Fruit fly (Drosophila melanogaster) whole organism, embryonic: ENCODE measurements around the gene CG3625.

Experiments used
- Atf3 ChIP-seq: fragments of 200-800 bp; sonication (Bioruptor generic); optimal IDR thresholded peaks from 3 replicates; lab custom pipeline; 2016; ENCODE audit warnings: missing biosample characterization, missing genetic modification characterization
- Bgb ChIP-seq: fragments of 200-800 bp; sonication (Bioruptor generic); IDR thresholded peaks from 2 replicates; pipeline ENCODE4 v1.3.6; 2022; ENCODE audit warnings: missing biosample characterization, missing genetic modification characterization; ENCODE audit not compliant: partially characterized antibody
- CG10147 ChIP-seq: fragments of 200-800 bp; sonication (Bioruptor generic); optimal IDR thresholded peaks from 2 replicates; lab custom pipeline; 2019; ENCODE audit warnings: missing biosample characterization, mild to moderate bottlenecking, missing genetic modification characterization, moderate library complexity
- CG10274 ChIP-seq: fragments of 200-800 bp; sonication (Bioruptor generic); optimal IDR thresholded peaks from 3 replicates; lab custom pipeline; 2017; ENCODE audit warnings: missing biosample characterization, mild to moderate bottlenecking, missing genetic modification characterization
- CG10321 ChIP-seq: fragments of 200-800 bp; sonication (Bioruptor generic); IDR thresholded peaks from 2 replicates; pipeline ENCODE4 v1.3.6; 2022; ENCODE audit warnings: missing biosample characterization, missing genetic modification characterization
- CG11695 ChIP-seq: fragments of 200-800 bp; sonication (Bioruptor generic); IDR thresholded peaks from 3 replicates; pipeline ENCODE4 v1.3.6; 2022; ENCODE audit warnings: missing biosample characterization, missing genetic modification characterization
- CG12155 ChIP-seq: fragments of 200-800 bp; sonication (Bioruptor generic); optimal IDR thresholded peaks from 3 replicates; lab custom pipeline; 2016; ENCODE audit warnings: missing biosample characterization, missing genetic modification characterization
- CG12219 ChIP-seq: fragments of 200-800 bp; sonication (Bioruptor generic); optimal IDR thresholded peaks from 3 replicates; lab custom pipeline; 2018; ENCODE audit warnings: missing biosample characterization, mild to moderate bottlenecking, missing genetic modification characterization
- CG12391 ChIP-seq: fragments of 200-800 bp; sonication (Bioruptor generic); optimal IDR thresholded peaks from 3 replicates; lab custom pipeline; 2018; ENCODE audit warnings: missing biosample characterization, mild to moderate bottlenecking, missing genetic modification characterization, moderate library complexity
- CG12659 ChIP-seq: fragments of 200-800 bp; sonication (Bioruptor generic); optimal IDR thresholded peaks from 3 replicates; lab custom pipeline; 2017; ENCODE audit warnings: mild to moderate bottlenecking, missing biosample characterization, missing genetic modification reagents, missing genetic modification characterization
- CG15011 ChIP-seq: fragments of 200-800 bp; sonication (Bioruptor generic); optimal IDR thresholded peaks from 3 replicates; lab custom pipeline; 2018; ENCODE audit warnings: missing biosample characterization, mild to moderate bottlenecking, missing genetic modification characterization
- CG15269 ChIP-seq: fragments of 200-800 bp; sonication (Bioruptor generic); optimal IDR thresholded peaks from 2 replicates; lab custom pipeline; 2018; ENCODE audit warnings: missing biosample characterization, mild to moderate bottlenecking, missing genetic modification characterization, moderate library complexity
- CG15696 ChIP-seq: fragments of 200-800 bp; sonication (Bioruptor generic); optimal IDR thresholded peaks from 2 replicates; lab custom pipeline; 2019; ENCODE audit warnings: missing biosample characterization, mild to moderate bottlenecking, missing genetic modification characterization, moderate library complexity
- CG16863 ChIP-seq: fragments of 200-800 bp; sonication (Bioruptor generic); optimal IDR thresholded peaks from 3 replicates; lab custom pipeline; 2016; ENCODE audit warnings: missing biosample characterization, missing genetic modification characterization
- CG18476 ChIP-seq: fragments of 200-800 bp; sonication (Bioruptor generic); optimal IDR thresholded peaks from 2 replicates; lab custom pipeline; 2016; ENCODE audit warnings: missing biosample characterization, mild to moderate bottlenecking, missing genetic modification characterization
- CG18599 ChIP-seq: fragments of 200-800 bp; sonication (Bioruptor generic); optimal IDR thresholded peaks from 3 replicates; lab custom pipeline; 2017; ENCODE audit warnings: missing biosample characterization, missing genetic modification characterization, mild to moderate bottlenecking, moderate library complexity, missing genetic modification reagents
- CG2199 ChIP-seq: fragments of 200-800 bp; sonication (Bioruptor generic); IDR thresholded peaks from 3 replicates; pipeline ENCODE4 v1.3.6; 2022; ENCODE audit warnings: missing biosample characterization, missing genetic modification characterization
- CG32532 ChIP-seq: fragments of 200-800 bp; sonication (Bioruptor generic); IDR thresholded peaks from 2 replicates; pipeline ENCODE4 v1.3.6; 2022; ENCODE audit warnings: missing biosample characterization, missing genetic modification characterization
- CG42726 ChIP-seq: fragments of 200-800 bp; sonication (Bioruptor generic); IDR thresholded peaks from 2 replicates; pipeline ENCODE4 v1.3.6; 2022; ENCODE audit warnings: missing biosample characterization, missing genetic modification characterization; ENCODE audit not compliant: partially characterized antibody
- CG4282 ChIP-seq: fragments of 200-800 bp; sonication (Bioruptor generic); optimal IDR thresholded peaks from 2 replicates; lab custom pipeline; 2016; ENCODE audit warnings: missing biosample characterization, missing genetic modification characterization
- CG7372 ChIP-seq: fragments of 200-800 bp; sonication (Bioruptor generic); IDR thresholded peaks from 2 replicates; pipeline ENCODE4 v1.3.6; 2022; ENCODE audit warnings: missing biosample characterization, missing genetic modification characterization
- CG8388 ChIP-seq: fragments of 200-800 bp; sonication (Bioruptor generic); optimal IDR thresholded peaks from 2 replicates; lab custom pipeline; 2019; ENCODE audit warnings: missing biosample characterization, mild to moderate bottlenecking, missing genetic modification characterization, moderate library complexity
- CTCF ChIP-seq: fragments of 200-800 bp; sonication (Bioruptor generic); optimal IDR thresholded peaks from 2 replicates; lab custom pipeline; 2017; ENCODE audit warnings: missing biosample characterization, mild to moderate bottlenecking, missing genetic modification characterization, moderate library complexity
- E2f2 ChIP-seq: fragments of 200-800 bp; sonication (Bioruptor generic); IDR thresholded peaks from 2 replicates; pipeline ENCODE4 v1.3.6; 2022; ENCODE audit warnings: missing biosample characterization, missing genetic modification characterization
- Lim3 ChIP-seq: fragments of 200-800 bp; sonication (Bioruptor generic); IDR thresholded peaks from 2 replicates; pipeline ENCODE4 v1.3.6; 2022; ENCODE audit warnings: missing biosample characterization, missing genetic modification characterization
- NfI ChIP-seq: fragments of 200-800 bp; sonication (Bioruptor generic); optimal IDR thresholded peaks from 3 replicates; lab custom pipeline; 2018; ENCODE audit warnings: missing biosample characterization, mild to moderate bottlenecking, missing genetic modification characterization, moderate library complexity
- PHDP ChIP-seq: fragments of 200-800 bp; sonication (Bioruptor generic); optimal IDR thresholded peaks from 3 replicates; lab custom pipeline; 2018; ENCODE audit warnings: missing biosample characterization, mild to moderate bottlenecking, missing genetic modification characterization, moderate library complexity
- Pdp1 ChIP-seq, 2 experiments: fragments of 200-800 bp; sonication (Bioruptor generic); optimal IDR thresholded peaks; 3 replicates each; lab custom pipeline; 2016; ENCODE audit warnings: missing biosample characterization in 2 of 2, missing genetic modification characterization in 2 of 2, mild to moderate bottlenecking in 1 of 2, moderate library complexity in 1 of 2
- Ptx1 ChIP-seq: fragments of 200-800 bp; sonication (Bioruptor generic); IDR thresholded peaks from 2 replicates; pipeline ENCODE4 v1.3.6; 2022; ENCODE audit warnings: missing biosample characterization, missing genetic modification characterization
- Ssrp ChIP-seq: fragments of 200-800 bp; sonication (Bioruptor generic); optimal IDR thresholded peaks from 2 replicates; lab custom pipeline; 2018; ENCODE audit warnings: missing biosample characterization, mild to moderate bottlenecking, missing genetic modification characterization, moderate library complexity
- Xbp1 ChIP-seq: fragments of 200-800 bp; sonication (Bioruptor generic); optimal IDR thresholded peaks from 3 replicates; lab custom pipeline; 2016; ENCODE audit warnings: missing biosample characterization, mild to moderate bottlenecking, missing genetic modification characterization
- abd-A ChIP-seq: fragments of 200-800 bp; sonication (Bioruptor generic); optimal IDR thresholded peaks from 3 replicates; lab custom pipeline; 2019; ENCODE audit warnings: missing biosample characterization, mild to moderate bottlenecking, missing genetic modification characterization, moderate library complexity
- chn ChIP-seq: fragments of 200-800 bp; sonication (Bioruptor generic); optimal IDR thresholded peaks from 2 replicates; lab custom pipeline; 2016; ENCODE audit warnings: missing biosample characterization, missing genetic modification characterization
- crp ChIP-seq, 2 experiments: fragments of 200-800 bp; sonication (Bioruptor generic); optimal IDR thresholded peaks; 2 replicates in 1 of 2; 3 replicates in 1 of 2; lab custom pipeline; 2017; ENCODE audit warnings: missing biosample characterization in 2 of 2, missing genetic modification characterization in 2 of 2, mild to moderate bottlenecking in 1 of 2, moderate library complexity in 1 of 2
- eve ChIP-seq, 2 experiments: fragments of >200 bp; optimal IDR thresholded peaks; 2 replicates each; lab custom pipeline; 2017; ENCODE audit warnings: missing biosample characterization in 2 of 2, missing genetic modification characterization in 2 of 2
- ewg ChIP-seq: fragments of 200-800 bp; sonication (Bioruptor generic); optimal IDR thresholded peaks from 3 replicates; lab custom pipeline; 2017; ENCODE audit warnings: mild to moderate bottlenecking, missing biosample characterization, missing genetic modification reagents, missing genetic modification characterization
- fru ChIP-seq: fragments of >200 bp; optimal IDR thresholded peaks from 2 replicates; lab custom pipeline; 2017
- gce ChIP-seq: fragments of 200-800 bp; sonication (Bioruptor generic); IDR thresholded peaks from 3 replicates; pipeline ENCODE4 v1.3.6; 2022; ENCODE audit warnings: missing biosample characterization, missing genetic modification characterization
- inv ChIP-seq: fragments of 200-800 bp; sonication (Bioruptor generic); IDR thresholded peaks from 2 replicates; pipeline ENCODE4 v1.3.6; 2022; ENCODE audit warnings: missing biosample characterization, missing genetic modification characterization; ENCODE audit not compliant: partially characterized antibody
- jumu ChIP-seq: fragments of 200-800 bp; sonication (Bioruptor generic); optimal IDR thresholded peaks from 3 replicates; lab custom pipeline; 2016; ENCODE audit warnings: missing biosample characterization, missing genetic modification characterization
- mam ChIP-seq: fragments of 200-800 bp; sonication (Bioruptor generic); optimal IDR thresholded peaks from 3 replicates; lab custom pipeline; 2016; ENCODE audit warnings: missing biosample characterization, missing genetic modification characterization
- pb ChIP-seq: fragments of 200-800 bp; sonication (Bioruptor generic); optimal IDR thresholded peaks from 3 replicates; lab custom pipeline; 2016; ENCODE audit warnings: missing biosample characterization, missing genetic modification characterization
- pnt ChIP-seq: fragments of 200-800 bp; sonication (Bioruptor generic); optimal IDR thresholded peaks from 3 replicates; lab custom pipeline; 2016; ENCODE audit warnings: missing biosample characterization, missing genetic modification characterization
- prd ChIP-seq, 3 experiments: fragments of >200 bp in 2 of 3; fragments of 200-800 bp in 1 of 3; sonication (Bioruptor generic) in 1 of 3; optimal IDR thresholded peaks in 2 of 3; IDR thresholded peaks in 1 of 3; 2 replicates in 2 of 3; 3 replicates in 1 of 3; pipeline versions ENCODE4 v1.3.6 to Lab custom; 2017 to 2022; ENCODE audit warnings: missing biosample characterization in 1 of 3, missing genetic modification characterization in 1 of 3
- scrt ChIP-seq: fragments of 200-800 bp; sonication (Bioruptor generic); optimal IDR thresholded peaks from 2 replicates; lab custom pipeline; 2018; ENCODE audit warnings: missing biosample characterization, mild to moderate bottlenecking, missing genetic modification characterization, moderate library complexity
- sens ChIP-seq: fragments of 200-800 bp; sonication (Bioruptor generic); peaks from one replicate; lab custom pipeline; 2016; ENCODE audit warnings: missing biosample characterization, missing genetic modification characterization
- shn ChIP-seq: fragments of 200-800 bp; sonication (Bioruptor generic); optimal IDR thresholded peaks from 3 replicates; lab custom pipeline; 2016; ENCODE audit warnings: missing biosample characterization, missing genetic modification characterization
- slou ChIP-seq: fragments of 200-800 bp; sonication (Bioruptor generic); optimal IDR thresholded peaks from 3 replicates; lab custom pipeline; 2016; ENCODE audit warnings: missing biosample characterization, missing genetic modification characterization
- trem ChIP-seq: fragments of 200-800 bp; optimal IDR thresholded peaks from 3 replicates; lab custom pipeline; 2019; ENCODE audit warnings: missing biosample characterization, mild to moderate bottlenecking, missing genetic modification characterization, moderate library complexity
- twi ChIP-seq: fragments of 200-800 bp; optimal IDR thresholded peaks from 2 replicates; lab custom pipeline; 2019; ENCODE audit warnings: missing biosample characterization, mild to moderate bottlenecking, missing genetic modification characterization, moderate library complexity
- z ChIP-seq: fragments of 200-800 bp; sonication (Bioruptor generic); IDR thresholded peaks from 3 replicates; pipeline ENCODE4 v1.3.6; 2022; ENCODE audit warnings: missing biosample characterization, missing genetic modification characterization

Gene CG3625

DNA sequence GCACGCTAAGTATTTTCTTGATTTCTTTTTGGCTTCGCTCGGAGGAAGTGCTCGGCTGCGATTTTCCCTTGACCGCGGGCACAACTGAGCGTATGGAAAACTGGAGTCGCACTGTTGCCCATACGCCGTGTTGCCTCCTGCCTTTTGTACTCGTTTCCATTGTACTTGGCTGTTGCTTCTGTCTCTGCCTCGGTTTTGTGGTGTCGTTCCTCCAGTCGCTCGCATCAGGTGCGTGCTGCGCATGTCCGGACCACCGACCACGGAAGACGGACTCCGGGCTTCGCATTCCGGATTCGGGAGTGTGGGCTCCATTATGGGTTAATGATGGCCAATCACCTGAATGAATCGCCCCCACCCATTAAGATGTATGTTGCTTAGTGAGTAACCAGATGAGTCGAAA lies at the start of gene CG3625:
Gene CG3625 (minus strand): TSS at position 139 of the 400 bp plus-strand sequence.
- TF ChIP-seq CG32532 (GFP tag; lab: Robert Waterston, UW) (0 out of 2 replicates have a peak, but pooled peaks have one; percentile 21), Ssrp (no peak), jumu (no peak), CG12391 (no peak), CG2199 (no peak), CG10147 (GFP tag; lab: Kevin White, UChicago) (no peak), E2f2 (GFP tag; lab: Robert Waterston, UW) (no peak), CG7372 (GFP tag; lab: Robert Waterston, UW) (0 out of 2 replicates have a peak, but pooled peaks have one; percentile 43), CG18476 (no peak), twi (no peak), slou (GFP tag; lab: Kevin White, UChicago) (no peak), inv (GFP tag; lab: Robert Waterston, UW) (no peak), CG16863 (GFP tag; lab: Kevin White, UChicago) (no peak), NfI (GFP tag; lab: Kevin White, UChicago) (no peak), fru (lab: Kevin White, UChicago) (no peak), CG15011 (no peak), CG11695 (GFP tag; lab: Robert Waterston, UW) (no peak), pnt (GFP tag; lab: Kevin White, UChicago) (no peak), Ptx1 (GFP tag; lab: Robert Waterston, UW) (no peak), shn (GFP tag; lab: Kevin White, UChicago) (no peak), CG8388 (no peak), chn (no peak), CG12155 (no peak), CG10321 (0 out of 2 replicates have a peak, but pooled peaks have one; percentile 19), CG15269 (tag; lab: Kevin White, UChicago) (no peak), ewg (peak; percentile 67), sens (GFP tag; lab: Kevin White, UChicago) (peak; percentile 9), pb (no peak), CG12219 (GFP tag; lab: Kevin White, UChicago) (no peak), CG15696 (no peak), prd (optimal IDR thresholded peaks at IDR 0.05; lab: Kevin White, UChicago) (no peak), prd (GFP tag; IDR thresholded peaks at IDR 0.05; lab: Robert Waterston, UW) (no peak), Atf3 (GFP tag; lab: Kevin White, UChicago) (no peak), scrt (GFP tag; lab: Kevin White, UChicago) (peak; percentile 66), PHDP (tag; lab: Kevin White, UChicago) (no peak), mam (GFP tag; lab: Kevin White, UChicago) (no peak), gce (GFP tag; lab: Robert Waterston, UW) (no peak), Xbp1 (GFP tag; lab: Kevin White, UChicago) (no peak), eve (GFP tag; optimal IDR thresholded peaks at IDR 0.05; lab: Kevin White, UChicago) (no peak), CG10274 (no peak), CTCF (GFP tag; lab: Kevin White, UChicago) (no peak), Pdp1 (GFP tag; optimal IDR thresholded peaks at IDR 0.05; lab: Kevin White, UChicago) (no peak), Bgb (GFP tag; lab: Robert Waterston, UW) (peak; percentile 24; the same call in 1 of the 2 replicates), Lim3 (GFP tag; lab: Robert Waterston, UW) (no peak), CG4282 (GFP tag; lab: Kevin White, UChicago) (no peak), CG42726 (GFP tag; lab: Robert Waterston, UW) (no peak), CG12659 (GFP tag; lab: Kevin White, UChicago) (no peak), trem (tag; lab: Kevin White, UChicago) (no peak), CG18599 (GFP tag; lab: Kevin White, UChicago) (no peak), z (GFP tag; lab: Robert Waterston, UW) (0 out of 3 replicates have a peak, but pooled peaks have one; percentile 8), crp (GFP tag; optimal IDR thresholded peaks at IDR 0.05; lab: Kevin White, UChicago) (no peak), abd-A (tag; lab: Kevin White, UChicago) (peak; percentile 69)
